Comparison of ENCODE assay signal across 4 worm cellular contexts in the genomic region with DNA sequence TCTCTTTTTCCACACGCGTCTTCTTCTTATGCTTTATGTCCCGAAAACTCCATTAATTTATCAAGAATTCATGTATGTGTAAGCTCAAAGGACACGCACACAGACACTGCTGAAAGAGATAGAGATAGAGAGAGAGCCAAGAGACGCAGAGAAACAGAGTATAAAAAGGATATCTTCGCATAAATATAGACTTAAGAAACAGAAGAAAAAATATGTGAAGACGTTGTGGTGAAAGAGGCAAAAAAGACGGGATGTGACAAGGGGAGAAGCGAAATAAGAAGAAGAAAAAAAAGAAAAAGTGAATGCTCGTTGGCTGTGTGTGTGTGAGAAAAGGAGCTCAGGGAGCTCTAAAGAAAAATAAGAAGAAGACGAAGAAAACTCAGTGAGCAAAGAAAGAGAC.
TF ChIP-seq lines count a peak whose summit lies in the region.

No protein-coding gene starts in this region.

TF ChIP-seq in whole organism, L1 larva, 84 proteins besides CTCF, POLR2A, EP300 and RAD21 (continued from another document and continues in another):
- TF ChIP-seq sptf-1 (tag; optimal IDR thresholded peaks at IDR 0.05; lab: Kevin White, UChicago) (no peak), mdl-1 (tag; optimal IDR thresholded peaks at IDR 0.05; lab: Kevin White, UChicago) (no peak), nhr-28 (tag; optimal IDR thresholded peaks at IDR 0.05; lab: Kevin White, UChicago) (no peak), efl-1 (optimal IDR thresholded peaks at IDR 0.05; lab: Kevin White, UChicago) (peak; percentile 32 to 33), efl-1 (GFP tag; optimal IDR thresholded peaks at IDR 0.05 in 1 of 2; lab: Kevin White, UChicago) (no peak), snu-23 (GFP tag; optimal IDR thresholded peaks at IDR 0.05; lab: Kevin White, UChicago) (peak; percentile 44), dsc-1 (tag; optimal IDR thresholded peaks at IDR 0.05; lab: Kevin White, UChicago) (peak; percentile 40), alr-1 (tag; optimal IDR thresholded peaks at IDR 0.05; lab: Kevin White, UChicago; ENCODE audit: borderline replicate concordance) (no peak), lin-35 (GFP tag; optimal IDR thresholded peaks at IDR 0.05; lab: Kevin White, UChicago) (peak in 1 of 2 experiments; percentile 42), lin-14 (GFP tag; optimal IDR thresholded peaks at IDR 0.05; lab: Kevin White, UChicago) (peak; percentile 94), lsy-2 (tag; optimal IDR thresholded peaks at IDR 0.05; lab: Kevin White, UChicago) (peak; percentile 27 to 60), pag-3 (tag; optimal IDR thresholded peaks at IDR 0.05; lab: Kevin White, UChicago; ENCODE audit: borderline replicate concordance, insufficient read depth) (no peak), nhr-71 (tag; optimal IDR thresholded peaks at IDR 0.05; lab: Kevin White, UChicago) (peak; percentile 73), mab-9 (GFP tag; IDR thresholded peaks at IDR 0.05; lab: Robert Waterston, UW) (no peak), pax-3 (tag; optimal IDR thresholded peaks at IDR 0.05; lab: Kevin White, UChicago) (peak; percentile 38), C16A3.4 (tag; optimal IDR thresholded peaks at IDR 0.05; lab: Kevin White, UChicago) (no peak), fkh-10 (GFP tag; optimal IDR thresholded peaks at IDR 0.05; lab: Kevin White, UChicago) (peak; percentile 77), mef-2 (tag; optimal IDR thresholded peaks at IDR 0.05; lab: Kevin White, UChicago) (no peak), isw-1 (GFP tag; IDR thresholded peaks at IDR 0.05; lab: Robert Waterston, UW) (0 out of 2 replicates have a peak, but pooled peaks have one; percentile 12), lin-15B (tag; optimal IDR thresholded peaks at IDR 0.05; lab: Kevin White, UChicago) (no peak), fkh-8 (tag; optimal IDR thresholded peaks at IDR 0.05; lab: Kevin White, UChicago) (peak; percentile 73), nhr-19 (GFP tag; conservative IDR thresholded peaks at IDR 0.05; lab: Robert Waterston, UW) (no peak), lir-3 (tag; optimal IDR thresholded peaks at IDR 0.05; lab: Kevin White, UChicago; ENCODE audit: poor library complexity) (no peak), fkh-4 (tag; optimal IDR thresholded peaks at IDR 0.05; lab: Kevin White, UChicago; ENCODE audit: borderline replicate concordance) (no peak), Y116A8C.19 (tag; optimal IDR thresholded peaks at IDR 0.05; lab: Kevin White, UChicago; ENCODE audit: borderline replicate concordance) (no peak), grh-1 (GFP tag; IDR thresholded peaks at IDR 0.05; lab: Robert Waterston, UW) (no peak), dpl-1 (GFP tag; optimal IDR thresholded peaks at IDR 0.05; lab: Kevin White, UChicago) (peak in 1 of 3 experiments; percentile 19), mep-1 (tag; optimal IDR thresholded peaks at IDR 0.05; lab: Kevin White, UChicago) (peak; percentile 63), tbx-2 (tag; optimal IDR thresholded peaks at IDR 0.05; lab: Kevin White, UChicago) (peak; percentile 27), lin-13 (GFP tag; optimal IDR thresholded peaks at IDR 0.05; lab: Kevin White, UChicago) (no peak)

TF ChIP-seq in whole organism, L2 larva, 48 proteins besides CTCF, POLR2A, EP300 and RAD21 (continued from another document):
- TF ChIP-seq nhr-23 (tag; optimal IDR thresholded peaks at IDR 0.05; lab: Kevin White, UChicago) (no peak), sma-9 (GFP tag; optimal IDR thresholded peaks at IDR 0.05; lab: Kevin White, UChicago) (peak; percentile 64), sma-9 (tag; optimal IDR thresholded peaks at IDR 0.05; lab: Kevin White, UChicago) (no peak), zag-1 (tag; optimal IDR thresholded peaks at IDR 0.05; lab: Kevin White, UChicago) (peak; percentile 16), unc-39 (tag; optimal IDR thresholded peaks at IDR 0.05; lab: Kevin White, UChicago) (no peak), crh-2 (tag; optimal IDR thresholded peaks at IDR 0.05; lab: Kevin White, UChicago) (peak; percentile 69), unc-55 (GFP tag; optimal IDR thresholded peaks at IDR 0.05; lab: Kevin White, UChicago) (peak; percentile 92)

TF ChIP-seq in whole organism, L3 larva, 47 proteins besides CTCF, POLR2A, EP300 and RAD21 (continued from another document):
- TF ChIP-seq fkh-10 (GFP tag; optimal IDR thresholded peaks at IDR 0.05; lab: Kevin White, UChicago), result peak; percentile 96
- no peak for TF ChIP-seq R02D3.7 (tag; optimal IDR thresholded peaks at IDR 0.05; lab: Kevin White, UChicago)
- no peak for TF ChIP-seq fos-1 (tag; optimal IDR thresholded peaks at IDR 0.05; lab: Kevin White, UChicago)
- TF ChIP-seq ztf-4 (tag; optimal IDR thresholded peaks at IDR 0.05; lab: Kevin White, UChicago), result no peak
- TF ChIP-seq elt-3 (tag; optimal IDR thresholded peaks at IDR 0.05; lab: Kevin White, UChicago), result no peak
- TF ChIP-seq nfya-1 (tag; optimal IDR thresholded peaks at IDR 0.05; lab: Kevin White, UChicago; ENCODE audit: insufficient read depth), result peak; percentile 79
- TF ChIP-seq aly-2 (tag; optimal IDR thresholded peaks at IDR 0.05; lab: Kevin White, UChicago), result no peak
- TF ChIP-seq nhr-25 (tag; optimal IDR thresholded peaks at IDR 0.05; lab: Kevin White, UChicago), result no peak
- TF ChIP-seq elt-1 (tag; optimal IDR thresholded peaks at IDR 0.05; lab: Kevin White, UChicago), result no peak
- peak; percentile 13 for TF ChIP-seq lin-15B (tag; optimal IDR thresholded peaks at IDR 0.05; lab: Kevin White, UChicago)
- no peak for TF ChIP-seq lsy-12 (tag; optimal IDR thresholded peaks at IDR 0.05; lab: Kevin White, UChicago)

TF ChIP-seq in whole organism, L4 larva, 104 proteins besides CTCF, POLR2A, EP300 and RAD21 (continued from another document):
- TF ChIP-seq nhr-77 (tag; optimal IDR thresholded peaks at IDR 0.05; lab: Kevin White, UChicago) (no peak), lsy-2 (tag; optimal IDR thresholded peaks at IDR 0.05; lab: Kevin White, UChicago) (peak in 1 of 2 experiments; percentile 70), lim-7 (GFP tag; IDR thresholded peaks at IDR 0.05; lab: Robert Waterston, UW) (no peak), mep-1 (tag; optimal IDR thresholded peaks at IDR 0.05; lab: Kevin White, UChicago) (peak; percentile 49), nhr-41 (GFP tag; IDR thresholded peaks at IDR 0.05; lab: Robert Waterston, UW) (no peak), Y48G9A.11 (GFP tag; IDR thresholded peaks at IDR 0.05; lab: Robert Waterston, UW) (no peak)
